Fruit fly (Drosophila melanogaster): ENCODE results near the gene Srp68.
A peak's percentile ranks its signal among the peaks of the same experiment; 100 is the strongest.

Srp68 gene

DNA sequence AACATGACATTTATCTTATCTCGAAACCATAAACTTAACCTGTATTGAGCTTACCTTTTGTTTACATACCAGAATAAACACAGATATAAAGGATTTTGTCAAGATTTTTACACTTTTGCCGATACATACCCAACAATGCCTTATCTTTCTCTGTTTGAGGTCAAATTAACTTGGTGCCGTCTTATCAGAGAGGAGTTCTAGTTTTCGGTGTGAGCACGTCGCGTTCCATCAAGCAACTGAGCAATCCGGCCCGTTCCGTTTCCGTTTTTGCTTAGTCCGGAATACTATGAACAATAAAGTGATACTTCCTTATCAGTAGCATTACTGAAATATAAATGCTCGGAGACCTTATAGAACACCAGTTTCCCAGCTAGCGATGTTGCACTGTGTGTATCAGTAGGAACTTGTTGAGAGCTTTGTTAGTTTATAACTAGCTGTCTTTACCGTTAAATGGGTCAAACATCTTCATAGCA, 11.0 kb downstream of the Srp68 start, which contains the start of gene Galk (continued):
- TF ChIP-seq wor (GFP tag; IDR thresholded peaks at IDR 0.05) (no peak), luna (GFP tag; optimal IDR thresholded peaks at IDR 0.05) (peak; percentile 24), sob (GFP tag; IDR thresholded peaks at IDR 0.05) (peak; percentile 78), CG3726 (GFP tag; IDR thresholded peaks at IDR 0.05) (no peak), CG18619 (GFP tag; optimal IDR thresholded peaks at IDR 0.05) (no peak), Doc2 (GFP tag; IDR thresholded peaks at IDR 0.05) (no peak), CG10543 (GFP tag; optimal IDR thresholded peaks at IDR 0.05) (peak; percentile 81), CG6254 (GFP tag; optimal IDR thresholded peaks at IDR 0.05) (peak; percentile 36), CG16779 (GFP tag; IDR thresholded peaks at IDR 0.05) (peak; percentile 86), NC2α (GFP tag; optimal IDR thresholded peaks at IDR 0.05) (no peak), CG7839 (tag; optimal IDR thresholded peaks at IDR 0.05) (peak; percentile 59), CG4360 (GFP tag; IDR thresholded peaks at IDR 0.05) (no peak), Ada2b (GFP tag; IDR thresholded peaks at IDR 0.05) (peak; percentile 67), btn (GFP tag; optimal IDR thresholded peaks at IDR 0.05) (no peak), CG6813 (GFP tag; optimal IDR thresholded peaks at IDR 0.05) (peak; percentile 77), sug (tag; optimal IDR thresholded peaks at IDR 0.05) (peak; percentile 79), HLH3B (GFP tag; IDR thresholded peaks at IDR 0.05) (peak; percentile 31; the same call in 1 of the 2 replicates), hbn (GFP tag; IDR thresholded peaks at IDR 0.05; ENCODE audit: partially characterized antibody) (no peak), Drgx (GFP tag; IDR thresholded peaks at IDR 0.05) (no peak), zen (tag; optimal IDR thresholded peaks at IDR 0.05) (no peak), jigr1 (GFP tag; IDR thresholded peaks at IDR 0.05) (no peak), CG15011 (GFP tag; optimal IDR thresholded peaks at IDR 0.05) (peak; percentile 35), eve (GFP tag; optimal IDR thresholded peaks at IDR 0.05) (no peak), Elba2 (GFP tag; optimal IDR thresholded peaks at IDR 0.05) (no peak), gro (GFP tag; optimal IDR thresholded peaks at IDR 0.05) (peak; percentile 68), CG10209 (GFP tag; optimal IDR thresholded peaks at IDR 0.05) (peak; percentile 58), CG11696 (GFP tag; IDR thresholded peaks at IDR 0.05) (peak; percentile 54; the same call in 1 of the 2 replicates), ac (GFP tag; optimal IDR thresholded peaks at IDR 0.05) (no peak), gfzf (GFP tag; optimal IDR thresholded peaks at IDR 0.05) (no peak), CG12155 (GFP tag; optimal IDR thresholded peaks at IDR 0.05) (peak; percentile 57), CG8089 (GFP tag; optimal IDR thresholded peaks at IDR 0.05) (no peak), Ptx1 (GFP tag; IDR thresholded peaks at IDR 0.05) (peak; percentile 65), toy (GFP tag; IDR thresholded peaks at IDR 0.05) (no peak), CG4854 (GFP tag; optimal IDR thresholded peaks at IDR 0.05) (peak; percentile 37), Jarid2 (GFP tag; optimal IDR thresholded peaks at IDR 0.05) (peak; percentile 56), Sry-δ (GFP tag; optimal IDR thresholded peaks at IDR 0.05) (no peak), cad (GFP tag; optimal IDR thresholded peaks at IDR 0.05) (no peak), Hr39 (optimal IDR thresholded peaks at IDR 0.05) (no peak), CG18476 (GFP tag; optimal IDR thresholded peaks at IDR 0.05) (peak; percentile 8), CG4404 (GFP tag; IDR thresholded peaks at IDR 0.05) (no peak), CG14014 (GFP tag; IDR thresholded peaks at IDR 0.05) (peak; percentile 46; the same call in 1 of the 2 replicates), YL-1 (GFP tag; optimal IDR thresholded peaks at IDR 0.05) (no peak), CG12071 (GFP tag; optimal IDR thresholded peaks at IDR 0.05) (peak; percentile 72), CG10654 (GFP tag; optimal IDR thresholded peaks at IDR 0.05) (peak; percentile 22), al (GFP tag; IDR thresholded peaks at IDR 0.05) (peak; percentile 70), tap (tag; optimal IDR thresholded peaks at IDR 0.05) (peak; percentile 48), knrl (GFP tag; IDR thresholded peaks at IDR 0.05; ENCODE audit: partially characterized antibody) (no peak), CG13287 (GFP tag; IDR thresholded peaks at IDR 0.05; ENCODE audit: partially characterized antibody) (no peak), CG7786 (GFP tag; optimal IDR thresholded peaks at IDR 0.05) (peak; percentile 24), CG14441 (GFP tag; IDR thresholded peaks at IDR 0.05) (peak; percentile 82), exex (tag; optimal IDR thresholded peaks at IDR 0.05) (peak; percentile 81), CG10959 (GFP tag; IDR thresholded peaks at IDR 0.05) (peak; percentile 30; the same call in 1 of the 2 replicates)
